Fruit fly (Drosophila melanogaster) whole organism, adult: ENCODE measurements around the gene ras.

Experiments
- CG11617 ChIP-seq: fragments of 200-800 bp; sonication (Bioruptor generic); optimal IDR thresholded peaks from 2 replicates; lab custom pipeline; 2017; ENCODE audit warnings: mild to moderate bottlenecking, missing biosample characterization, missing genetic modification reagents, missing genetic modification characterization
- CG12768 ChIP-seq: fragments of 200-800 bp; sonication (Bioruptor generic); optimal IDR thresholded peaks from 2 replicates; lab custom pipeline; 2017; ENCODE audit warnings: missing biosample characterization, missing genetic modification characterization, mild to moderate bottlenecking, moderate library complexity, missing genetic modification reagents
- CG14711 ChIP-seq: fragments of 200-800 bp; sonication (Bioruptor generic); optimal IDR thresholded peaks from 2 replicates; lab custom pipeline; 2018; ENCODE audit warnings: missing biosample characterization, mild to moderate bottlenecking, missing genetic modification characterization, moderate library complexity
- CG1620 ChIP-seq: fragments of 200-800 bp; sonication (Bioruptor generic); optimal IDR thresholded peaks from 2 replicates; lab custom pipeline; 2016; ENCODE audit warnings: missing biosample characterization, missing genetic modification characterization
- CG33017 ChIP-seq: fragments of 200-800 bp; sonication (Bioruptor generic); optimal IDR thresholded peaks from 2 replicates; lab custom pipeline; 2018; ENCODE audit warnings: missing biosample characterization, mild to moderate bottlenecking, missing genetic modification characterization, moderate library complexity
- CG5204 ChIP-seq: fragments of 200-800 bp; sonication (Bioruptor generic); optimal IDR thresholded peaks from 2 replicates; lab custom pipeline; 2016; ENCODE audit warnings: missing biosample characterization, missing genetic modification characterization
- CG7045 ChIP-seq: fragments of 200-800 bp; sonication (Bioruptor generic); optimal IDR thresholded peaks from 2 replicates; lab custom pipeline; 2017; ENCODE audit warnings: missing biosample characterization, mild to moderate bottlenecking, missing genetic modification characterization
- CG7101 ChIP-seq: fragments of 200-800 bp; sonication (Bioruptor generic); optimal IDR thresholded peaks from 2 replicates; lab custom pipeline; 2018; ENCODE audit warnings: missing biosample characterization, mild to moderate bottlenecking, missing genetic modification characterization, moderate library complexity
- Clk ChIP-seq: fragments of 200-800 bp; sonication (Bioruptor generic); optimal IDR thresholded peaks from 2 replicates; lab custom pipeline; 2017; ENCODE audit warnings: missing biosample characterization, missing genetic modification characterization
- Crg-1 ChIP-seq: fragments of 200-800 bp; sonication (Bioruptor generic); optimal IDR thresholded peaks from 2 replicates; lab custom pipeline; 2016; ENCODE audit warnings: missing biosample characterization, missing genetic modification characterization
- Hr96 ChIP-seq: fragments of 200-800 bp; sonication (Bioruptor generic); optimal IDR thresholded peaks from 2 replicates; lab custom pipeline; 2016; ENCODE audit warnings: missing biosample characterization, missing genetic modification characterization
- Mnt ChIP-seq: fragments of 200-800 bp; sonication (Bioruptor generic); optimal IDR thresholded peaks from 2 replicates; lab custom pipeline; 2016; ENCODE audit warnings: missing biosample characterization, mild to moderate bottlenecking, missing genetic modification characterization
- bab1 ChIP-seq: fragments of 200-800 bp; sonication (Bioruptor generic); optimal IDR thresholded peaks from 3 replicates; lab custom pipeline; 2019; ENCODE audit warnings: missing biosample characterization, mild to moderate bottlenecking, missing genetic modification characterization, moderate library complexity
- cic ChIP-seq: fragments of 200-800 bp; sonication (Bioruptor generic); optimal IDR thresholded peaks from 2 replicates; lab custom pipeline; 2017; ENCODE audit warnings: missing biosample characterization, mild to moderate bottlenecking, missing genetic modification characterization, moderate library complexity
- cnc ChIP-seq, 2 experiments: fragments of >200 bp; optimal IDR thresholded peaks; 2 replicates each; lab custom pipeline; 2017
- kay ChIP-seq: fragments of 200-800 bp; sonication (Bioruptor generic); peaks from one replicate; lab custom pipeline; 2016; ENCODE audit warnings: missing biosample characterization, missing genetic modification characterization, borderline replicate concordance
- ovo ChIP-seq: fragments of 200-800 bp; sonication (Bioruptor generic); optimal IDR thresholded peaks from 2 replicates; lab custom pipeline; 2016; ENCODE audit warnings: missing biosample characterization, missing genetic modification characterization
- pad ChIP-seq: fragments of 200-800 bp; sonication (Bioruptor generic); optimal IDR thresholded peaks from 3 replicates; lab custom pipeline; 2017; ENCODE audit warnings: missing biosample characterization, missing genetic modification characterization, mild to moderate bottlenecking, moderate library complexity, missing genetic modification reagents
- tj ChIP-seq: fragments of 200-800 bp; sonication (Bioruptor generic); optimal IDR thresholded peaks from 3 replicates; lab custom pipeline; 2017; ENCODE audit warnings: missing biosample characterization, mild to moderate bottlenecking, missing genetic modification characterization, moderate library complexity
- toe ChIP-seq: fragments of 200-800 bp; sonication (Bioruptor generic); optimal IDR thresholded peaks from 2 replicates; lab custom pipeline; 2016; ENCODE audit warnings: missing biosample characterization, missing genetic modification characterization

Gene ras

DNA sequence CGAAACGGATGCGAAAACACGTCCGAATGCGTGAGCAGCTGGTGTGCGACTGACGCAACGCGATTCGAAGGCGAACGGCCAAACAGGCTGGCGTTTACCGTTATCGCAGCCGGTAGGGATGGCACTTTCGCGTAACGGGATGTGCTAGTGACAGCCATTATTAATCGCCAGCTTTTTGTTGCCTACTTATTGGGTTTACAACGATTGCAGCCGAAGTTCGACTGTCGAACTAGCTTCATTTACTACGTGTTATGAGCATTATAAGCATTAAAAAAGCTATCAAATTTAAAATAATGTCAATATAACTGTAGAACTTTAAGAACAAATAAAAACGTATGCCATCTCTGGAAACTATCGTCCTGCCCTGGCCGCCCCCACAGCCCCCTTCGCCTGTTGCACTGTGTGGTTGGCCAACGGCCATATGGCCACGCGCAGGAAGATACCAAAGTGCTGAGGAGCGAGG, 13.3 kb downstream of the ras start, which contains the start of gene Rph:
Rph (minus strand) TSS at position 51 of the 463 bp plus-strand sequence.
- TF ChIP-seq CG33017 (tag; lab: Kevin White, UChicago) (no peak), Clk (GFP tag; lab: Kevin White, UChicago) (peak; percentile 3), Hr96 (GFP tag; lab: Kevin White, UChicago) (peak; percentile 59), ovo (peak; percentile 36), CG12768 (GFP tag; lab: Kevin White, UChicago) (peak; percentile 28), pad (GFP tag; lab: Kevin White, UChicago) (no peak), CG5204 (GFP tag; lab: Kevin White, UChicago) (peak; percentile 25), cnc (optimal IDR thresholded peaks at IDR 0.05; lab: Kevin White, UChicago) (no peak), toe (no peak), CG14711 (peak; percentile 10), CG1620 (GFP tag; lab: Kevin White, UChicago) (no peak), tj (GFP tag; lab: Kevin White, UChicago) (no peak), CG11617 (GFP tag; lab: Kevin White, UChicago) (peak; percentile 10), Mnt (peak; percentile 32), cic (GFP tag; lab: Kevin White, UChicago) (peak; percentile 9), CG7045 (GFP tag; lab: Kevin White, UChicago) (peak; percentile 32), bab1 (GFP tag; lab: Kevin White, UChicago) (no peak), Crg-1 (GFP tag; lab: Kevin White, UChicago) (no peak), kay (GFP tag; lab: Kevin White, UChicago) (no peak), CG7101 (tag; lab: Kevin White, UChicago) (peak; percentile 26)

DNA sequence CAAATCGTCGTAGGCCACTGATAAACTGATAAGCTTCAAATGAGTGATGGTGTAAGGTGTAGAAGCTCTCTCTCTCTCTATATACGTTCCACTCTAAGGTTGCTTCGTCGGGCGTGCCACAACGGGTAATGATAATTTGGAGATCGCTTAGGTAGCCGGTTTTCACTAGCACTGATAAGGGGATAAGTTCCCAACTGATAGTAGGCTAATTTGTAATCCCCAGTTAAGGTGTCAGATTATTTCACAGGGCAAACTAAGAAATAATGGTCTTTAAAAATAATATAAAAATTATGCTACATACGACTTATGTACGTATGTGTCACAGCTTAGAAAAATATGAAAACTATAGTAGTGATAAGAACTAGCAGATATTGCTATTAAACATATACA, 18.3 kb downstream of the ras start:
- no peak for TF ChIP-seq CG7101 (tag; lab: Kevin White, UChicago)
- TF ChIP-seq CG12768 (GFP tag; lab: Kevin White, UChicago) = no peak
- no peak for TF ChIP-seq pad (GFP tag; lab: Kevin White, UChicago)
- no peak for TF ChIP-seq Crg-1 (GFP tag; lab: Kevin White, UChicago)
- no peak for TF ChIP-seq Mnt
- TF ChIP-seq bab1 (GFP tag; lab: Kevin White, UChicago) = no peak
- no peak for TF ChIP-seq toe

DNA sequence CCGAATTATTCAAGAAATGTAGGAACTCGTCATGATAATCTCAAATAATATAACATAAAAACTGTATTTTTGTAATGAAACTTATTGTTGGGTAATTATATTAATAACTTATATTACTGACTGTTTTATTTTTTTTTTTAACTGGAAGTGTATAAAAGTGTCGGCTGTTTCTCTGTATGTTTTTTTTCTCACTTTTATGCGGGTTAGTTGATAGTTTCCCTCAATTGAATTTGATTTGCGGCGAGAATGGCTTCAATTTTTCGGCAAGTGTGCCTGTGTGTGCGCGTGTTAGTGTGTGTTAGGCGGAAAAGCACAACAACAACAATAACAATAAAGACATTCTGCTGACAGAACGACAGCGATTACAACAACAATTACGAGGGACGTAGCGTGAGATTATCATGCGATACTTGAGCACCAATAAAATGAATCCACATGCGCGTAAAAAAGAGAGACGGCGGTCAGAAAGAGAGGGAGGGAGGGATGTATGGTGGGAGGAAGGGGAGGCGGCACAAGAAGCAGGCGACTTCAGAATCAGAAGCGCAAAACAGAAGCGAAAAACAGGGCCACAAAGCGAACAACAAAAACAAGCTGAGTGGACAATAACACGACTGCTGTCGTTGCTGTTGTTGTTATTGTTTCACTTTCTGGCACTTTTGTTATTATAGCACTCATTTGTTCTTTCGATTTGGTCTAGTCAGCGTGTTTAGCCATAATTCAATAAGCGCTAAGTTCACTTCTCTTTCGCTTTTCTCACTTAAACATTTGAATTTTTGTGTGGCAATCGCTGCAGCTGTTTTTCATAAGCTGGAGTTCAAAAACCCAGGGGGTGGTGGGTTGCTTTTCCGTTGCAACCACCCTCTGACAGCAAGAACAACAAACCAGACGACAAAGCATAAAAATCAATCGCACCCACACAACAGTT, 18.9 kb downstream of the ras start:
- TF ChIP-seq CG7101 (tag; lab: Kevin White, UChicago) (no peak), pad (GFP tag; lab: Kevin White, UChicago) (peak; percentile 49), CG7045 (GFP tag; lab: Kevin White, UChicago) (peak; percentile 4), bab1 (GFP tag; lab: Kevin White, UChicago) (peak; percentile 86), CG12768 (GFP tag; lab: Kevin White, UChicago) (no peak), Hr96 (GFP tag; lab: Kevin White, UChicago) (peak; percentile 23), CG14711 (peak; percentile 48), CG5204 (GFP tag; lab: Kevin White, UChicago) (no peak), toe (no peak), cnc (optimal IDR thresholded peaks at IDR 0.05; lab: Kevin White, UChicago) (no peak), CG1620 (GFP tag; lab: Kevin White, UChicago) (no peak), CG11617 (GFP tag; lab: Kevin White, UChicago) (no peak), CG33017 (tag; lab: Kevin White, UChicago) (no peak), Clk (GFP tag; lab: Kevin White, UChicago) (no peak), cic (GFP tag; lab: Kevin White, UChicago) (peak; percentile 91), kay (GFP tag; lab: Kevin White, UChicago) (no peak), Mnt (peak; percentile 90), Crg-1 (GFP tag; lab: Kevin White, UChicago) (peak; percentile 30), ovo (no peak), tj (GFP tag; lab: Kevin White, UChicago) (peak; percentile 100)

DNA sequence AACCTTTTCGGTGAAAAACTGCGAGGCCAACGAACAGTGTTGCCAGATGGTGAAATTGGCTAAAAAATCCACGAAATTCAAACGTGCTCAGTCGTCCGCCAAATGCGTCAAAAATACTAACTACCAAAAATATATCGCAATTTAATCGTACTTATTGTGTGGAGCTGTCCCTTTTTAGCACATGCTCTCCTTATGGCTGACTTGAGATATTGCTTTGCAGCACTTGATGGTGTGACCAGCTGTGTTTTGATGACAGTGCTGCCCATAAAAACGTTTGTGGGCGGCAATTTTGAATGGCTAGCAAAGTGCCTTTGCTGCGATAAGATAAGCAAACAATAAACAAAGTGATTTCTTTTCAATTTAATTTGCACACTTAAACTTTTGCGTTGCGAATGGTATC, 19.9 kb downstream of the ras start, which contains the start of gene Tango5:
Tango5 (minus strand) TSS at position 208 of the 400 bp plus-strand sequence.
- no peak for TF ChIP-seq Hr96 (GFP tag; lab: Kevin White, UChicago)
- TF ChIP-seq bab1 (GFP tag; lab: Kevin White, UChicago) = peak; percentile 60
- TF ChIP-seq toe = no peak
- TF ChIP-seq CG12768 (GFP tag; lab: Kevin White, UChicago) = no peak
- peak; percentile 43 for TF ChIP-seq CG1620 (GFP tag; lab: Kevin White, UChicago)
- no peak for TF ChIP-seq CG7045 (GFP tag; lab: Kevin White, UChicago)
- TF ChIP-seq tj (GFP tag; lab: Kevin White, UChicago) = no peak
- no peak for TF ChIP-seq CG7101 (tag; lab: Kevin White, UChicago)
- peak; percentile 80 for TF ChIP-seq Mnt
- TF ChIP-seq CG11617 (GFP tag; lab: Kevin White, UChicago) = no peak
- TF ChIP-seq cic (GFP tag; lab: Kevin White, UChicago) = peak; percentile 33
- no peak for TF ChIP-seq ovo
- TF ChIP-seq CG14711 = peak; percentile 9
- peak; percentile 35 for TF ChIP-seq pad (GFP tag; lab: Kevin White, UChicago)
- TF ChIP-seq cnc (optimal IDR thresholded peaks at IDR 0.05; lab: Kevin White, UChicago) = peak in 1 of 2 experiments; percentile 14
- TF ChIP-seq CG5204 (GFP tag; lab: Kevin White, UChicago) = no peak
- TF ChIP-seq kay (GFP tag; lab: Kevin White, UChicago) = no peak
- no peak for TF ChIP-seq CG33017 (tag; lab: Kevin White, UChicago)
- TF ChIP-seq Crg-1 (GFP tag; lab: Kevin White, UChicago) = no peak
- TF ChIP-seq Clk (GFP tag; lab: Kevin White, UChicago) = no peak

DNA sequence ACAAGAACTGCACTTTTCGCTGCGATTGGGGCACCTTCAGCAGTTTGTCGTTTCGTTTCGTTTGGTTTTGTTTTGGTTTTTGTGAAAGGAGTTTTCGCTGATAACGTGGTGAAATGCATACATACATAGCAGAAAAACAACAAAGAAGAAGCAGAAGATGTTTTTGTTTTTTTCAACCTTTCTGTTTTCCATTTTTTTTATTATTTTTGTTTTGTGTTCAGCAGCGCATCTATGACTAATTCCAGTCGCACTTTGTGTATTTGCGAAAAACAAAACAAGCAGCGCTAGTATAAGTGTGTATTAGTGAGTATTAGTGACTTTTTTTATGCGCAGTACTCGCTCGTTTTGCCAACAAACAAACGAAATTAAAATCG, 22.7 kb downstream of the ras start:
- TF ChIP-seq Crg-1 (GFP tag; lab: Kevin White, UChicago) (no peak), CG1620 (GFP tag; lab: Kevin White, UChicago) (no peak), cnc (optimal IDR thresholded peaks at IDR 0.05; lab: Kevin White, UChicago) (no peak), CG5204 (GFP tag; lab: Kevin White, UChicago) (no peak), toe (no peak), CG7045 (GFP tag; lab: Kevin White, UChicago) (no peak), Mnt (no peak), pad (GFP tag; lab: Kevin White, UChicago) (no peak), CG33017 (tag; lab: Kevin White, UChicago) (no peak), Hr96 (GFP tag; lab: Kevin White, UChicago) (no peak), kay (GFP tag; lab: Kevin White, UChicago) (peak; percentile 98), CG11617 (GFP tag; lab: Kevin White, UChicago) (no peak), cic (GFP tag; lab: Kevin White, UChicago) (no peak), CG7101 (tag; lab: Kevin White, UChicago) (no peak), CG14711 (no peak), tj (GFP tag; lab: Kevin White, UChicago) (peak; percentile 53)
